Fruit fly (Drosophila melanogaster) whole organism, embryonic: ENCODE results near the gene RpS30.
A peak's percentile ranks its signal among the peaks of the same experiment; 100 is the strongest.

Source experiments
- BEAF-32 ChIP-seq: fragments of 200-800 bp; sonication (Bioruptor generic); optimal IDR thresholded peaks from 3 replicates; lab custom pipeline; 2017; ENCODE audit warnings: missing biosample characterization, missing genetic modification characterization, mild to moderate bottlenecking, moderate library complexity, missing genetic modification reagents
- C15 ChIP-seq: fragments of 200-800 bp; sonication (Bioruptor generic); IDR thresholded peaks from 3 replicates; pipeline ENCODE4 v1.3.6; 2022; ENCODE audit warnings: missing biosample characterization, missing genetic modification characterization
- CG10431 ChIP-seq: fragments of 200-800 bp; sonication (Bioruptor generic); optimal IDR thresholded peaks from 3 replicates; lab custom pipeline; 2018; ENCODE audit warnings: missing biosample characterization, mild to moderate bottlenecking, missing genetic modification characterization
- CG10654 ChIP-seq: fragments of 200-800 bp; sonication (Bioruptor generic); optimal IDR thresholded peaks from 2 replicates; lab custom pipeline; 2016; ENCODE audit warnings: missing biosample characterization, missing genetic modification characterization
- CG10979 ChIP-seq: fragments of 200-800 bp; sonication (Bioruptor generic); optimal IDR thresholded peaks from 2 replicates; lab custom pipeline; 2018; ENCODE audit warnings: missing biosample characterization, mild to moderate bottlenecking, missing genetic modification characterization, moderate library complexity
- CG14710 ChIP-seq: fragments of 200-800 bp; sonication (Bioruptor generic); optimal IDR thresholded peaks from 3 replicates; lab custom pipeline; 2019; ENCODE audit warnings: missing biosample characterization, mild to moderate bottlenecking, missing genetic modification characterization, moderate library complexity
- CG1529 ChIP-seq: fragments of 200-800 bp; sonication (Bioruptor generic); optimal IDR thresholded peaks from 3 replicates; lab custom pipeline; 2018; ENCODE audit warnings: missing biosample characterization, missing genetic modification characterization
- CG18599 ChIP-seq: fragments of 200-800 bp; sonication (Bioruptor generic); optimal IDR thresholded peaks from 3 replicates; lab custom pipeline; 2017; ENCODE audit warnings: missing biosample characterization, missing genetic modification characterization, mild to moderate bottlenecking, moderate library complexity, missing genetic modification reagents
- CG2678 ChIP-seq: fragments of 200-800 bp; sonication (Bioruptor generic); optimal IDR thresholded peaks from 3 replicates; lab custom pipeline; 2019; ENCODE audit warnings: missing biosample characterization, mild to moderate bottlenecking, missing genetic modification characterization, moderate library complexity
- CG33213 ChIP-seq: fragments of 200-800 bp; sonication (Bioruptor generic); optimal IDR thresholded peaks from 3 replicates; lab custom pipeline; 2016; ENCODE audit warnings: missing biosample characterization, missing genetic modification characterization
- CG6765 ChIP-seq: fragments of 200-800 bp; sonication (Bioruptor generic); optimal IDR thresholded peaks from 3 replicates; lab custom pipeline; 2017; ENCODE audit warnings: missing biosample characterization, mild to moderate bottlenecking, missing genetic modification characterization
- CG6813 ChIP-seq: fragments of 200-800 bp; sonication (Bioruptor generic); optimal IDR thresholded peaks from 2 replicates; lab custom pipeline; 2017; ENCODE audit warnings: missing biosample characterization, missing genetic modification characterization, mild to moderate bottlenecking, moderate library complexity, missing genetic modification reagents
- CG7372 ChIP-seq: fragments of 200-800 bp; sonication (Bioruptor generic); IDR thresholded peaks from 2 replicates; pipeline ENCODE4 v1.3.6; 2022; ENCODE audit warnings: missing biosample characterization, missing genetic modification characterization
- CG8388 ChIP-seq: fragments of 200-800 bp; sonication (Bioruptor generic); optimal IDR thresholded peaks from 2 replicates; lab custom pipeline; 2019; ENCODE audit warnings: missing biosample characterization, mild to moderate bottlenecking, missing genetic modification characterization, moderate library complexity
- CG8478 ChIP-seq: fragments of >200 bp; optimal IDR thresholded peaks from 2 replicates; lab custom pipeline; 2018
- CG9437 ChIP-seq: fragments of 200-800 bp; sonication (Bioruptor generic); optimal IDR thresholded peaks from 2 replicates; lab custom pipeline; 2018; ENCODE audit warnings: missing biosample characterization, mild to moderate bottlenecking, missing genetic modification characterization
- D19A ChIP-seq: fragments of 200-800 bp; optimal IDR thresholded peaks from 3 replicates; lab custom pipeline; 2019; ENCODE audit warnings: missing biosample characterization, mild to moderate bottlenecking, missing genetic modification characterization, moderate library complexity
- E2f2 ChIP-seq: fragments of 200-800 bp; sonication (Bioruptor generic); IDR thresholded peaks from 2 replicates; pipeline ENCODE4 v1.3.6; 2022; ENCODE audit warnings: missing biosample characterization, missing genetic modification characterization
- HLH54F ChIP-seq: fragments of 200-800 bp; sonication (Bioruptor generic); optimal IDR thresholded peaks from 3 replicates; lab custom pipeline; 2016; ENCODE audit warnings: missing biosample characterization, missing genetic modification characterization
- Hand ChIP-seq: fragments of 200-800 bp; sonication (Bioruptor generic); optimal IDR thresholded peaks from 2 replicates; lab custom pipeline; 2017; ENCODE audit warnings: mild to moderate bottlenecking, missing biosample characterization, missing genetic modification reagents, missing genetic modification characterization
- Hr78 ChIP-seq, 2 experiments: fragments of 200-800 bp in 1 of 2; fragments of >200 bp in 1 of 2; sonication (Bioruptor generic) in 1 of 2; optimal IDR thresholded peaks; 2 replicates each; lab custom pipeline; 2017 to 2019; ENCODE audit warnings: missing biosample characterization in 2 of 2, missing genetic modification characterization in 2 of 2, mild to moderate bottlenecking in 1 of 2, moderate library complexity in 1 of 2
- Lim3 ChIP-seq: fragments of 200-800 bp; sonication (Bioruptor generic); IDR thresholded peaks from 2 replicates; pipeline ENCODE4 v1.3.6; 2022; ENCODE audit warnings: missing biosample characterization, missing genetic modification characterization
- MTF-1 ChIP-seq: fragments of 200-800 bp; sonication (Bioruptor generic); optimal IDR thresholded peaks from 2 replicates; lab custom pipeline; 2018; ENCODE audit warnings: missing biosample characterization, mild to moderate bottlenecking, missing genetic modification characterization, borderline replicate concordance
- Nf-YB ChIP-seq: fragments of 200-800 bp; sonication (Bioruptor generic); optimal IDR thresholded peaks from 3 replicates; lab custom pipeline; 2019; ENCODE audit warnings: missing biosample characterization, mild to moderate bottlenecking, missing genetic modification characterization, moderate library complexity
- PHDP ChIP-seq: fragments of 200-800 bp; sonication (Bioruptor generic); optimal IDR thresholded peaks from 3 replicates; lab custom pipeline; 2018; ENCODE audit warnings: missing biosample characterization, mild to moderate bottlenecking, missing genetic modification characterization, moderate library complexity
- Pdp1 ChIP-seq, 2 experiments: fragments of 200-800 bp; sonication (Bioruptor generic); optimal IDR thresholded peaks; 3 replicates each; lab custom pipeline; 2016; ENCODE audit warnings: missing biosample characterization in 2 of 2, missing genetic modification characterization in 2 of 2, mild to moderate bottlenecking in 1 of 2, moderate library complexity in 1 of 2
- Ravus ChIP-seq: fragments of 200-800 bp; sonication (Bioruptor generic); IDR thresholded peaks from 2 replicates; pipeline ENCODE4 v1.3.6; 2022; ENCODE audit warnings: missing biosample characterization, missing genetic modification characterization
- Spps ChIP-seq: fragments of 200-800 bp; sonication (Bioruptor generic); optimal IDR thresholded peaks from 2 replicates; lab custom pipeline; 2018; ENCODE audit warnings: missing biosample characterization, mild to moderate bottlenecking, missing genetic modification characterization
- Usf ChIP-seq: fragments of 200-800 bp; sonication (Bioruptor generic); optimal IDR thresholded peaks from 2 replicates; lab custom pipeline; 2017; ENCODE audit warnings: missing genotype, missing biosample characterization, missing genetic modification characterization
- btn ChIP-seq: fragments of 200-800 bp; sonication (Bioruptor generic); optimal IDR thresholded peaks from 2 replicates; lab custom pipeline; 2016; ENCODE audit warnings: missing biosample characterization, missing genetic modification characterization
- cg ChIP-seq: fragments of 200-800 bp; sonication (Bioruptor generic); optimal IDR thresholded peaks from 3 replicates; lab custom pipeline; 2019; ENCODE audit warnings: missing biosample characterization, mild to moderate bottlenecking, missing genetic modification characterization, moderate library complexity
- dmrt11E ChIP-seq: fragments of 200-800 bp; sonication (Bioruptor generic); optimal IDR thresholded peaks from 3 replicates; lab custom pipeline; 2018; ENCODE audit warnings: missing biosample characterization, mild to moderate bottlenecking, missing genetic modification characterization, moderate library complexity
- emc ChIP-seq: fragments of 200-800 bp; sonication (Bioruptor generic); optimal IDR thresholded peaks from 2 replicates; lab custom pipeline; 2016; ENCODE audit warnings: missing biosample characterization, missing genetic modification characterization
- gcm ChIP-seq: fragments of 200-800 bp; sonication (Bioruptor generic); optimal IDR thresholded peaks from 2 replicates; lab custom pipeline; 2019; ENCODE audit warnings: missing biosample characterization, mild to moderate bottlenecking, missing genetic modification characterization, moderate library complexity
- gfzf ChIP-seq: fragments of 200-800 bp; sonication (Bioruptor generic); optimal IDR thresholded peaks from 2 replicates; lab custom pipeline; 2016; ENCODE audit warnings: missing biosample characterization, mild to moderate bottlenecking, missing genetic modification characterization, moderate library complexity
- gsb ChIP-seq: fragments of 200-800 bp; sonication (Bioruptor generic); IDR thresholded peaks from 2 replicates; pipeline ENCODE4 v1.3.6; 2022; ENCODE audit warnings: missing biosample characterization, missing genetic modification characterization
- ham ChIP-seq: fragments of 200-800 bp; sonication (Bioruptor generic); IDR thresholded peaks from 2 replicates; pipeline ENCODE4 v1.3.6; 2022; ENCODE audit warnings: missing biosample characterization, missing genetic modification characterization
- insv ChIP-seq, 2 experiments: fragments of 200-800 bp; sonication (Bioruptor generic); optimal IDR thresholded peaks; 3 replicates each; lab custom pipeline; 2016 to 2018; ENCODE audit warnings: missing biosample characterization in 2 of 2, missing genetic modification characterization in 2 of 2
- knrl ChIP-seq: fragments of 200-800 bp; sonication (Bioruptor generic); IDR thresholded peaks from 3 replicates; pipeline ENCODE4 v1.3.6; 2022; ENCODE audit warnings: missing biosample characterization, missing genetic modification characterization; ENCODE audit not compliant: partially characterized antibody
- lbe ChIP-seq: fragments of 200-800 bp; sonication (Bioruptor generic); optimal IDR thresholded peaks from 2 replicates; lab custom pipeline; 2016; ENCODE audit warnings: missing biosample characterization, mild to moderate bottlenecking, missing genetic modification characterization
- pfk ChIP-seq: fragments of 200-800 bp; sonication (Bioruptor generic); optimal IDR thresholded peaks from 2 replicates; lab custom pipeline; 2018; ENCODE audit warnings: missing biosample characterization, mild to moderate bottlenecking, missing genetic modification characterization, moderate library complexity
- pnt ChIP-seq: fragments of 200-800 bp; sonication (Bioruptor generic); optimal IDR thresholded peaks from 3 replicates; lab custom pipeline; 2016; ENCODE audit warnings: missing biosample characterization, missing genetic modification characterization
- prd ChIP-seq, 3 experiments: fragments of >200 bp in 2 of 3; fragments of 200-800 bp in 1 of 3; sonication (Bioruptor generic) in 1 of 3; optimal IDR thresholded peaks in 2 of 3; IDR thresholded peaks in 1 of 3; 2 replicates in 2 of 3; 3 replicates in 1 of 3; pipeline versions ENCODE4 v1.3.6 to Lab custom; 2017 to 2022; ENCODE audit warnings: missing biosample characterization in 1 of 3, missing genetic modification characterization in 1 of 3
- run ChIP-seq: fragments of 200-800 bp; sonication (Bioruptor generic); optimal IDR thresholded peaks from 3 replicates; lab custom pipeline; 2018; ENCODE audit warnings: missing biosample characterization, mild to moderate bottlenecking, missing genetic modification characterization
- slou ChIP-seq: fragments of 200-800 bp; sonication (Bioruptor generic); optimal IDR thresholded peaks from 3 replicates; lab custom pipeline; 2016; ENCODE audit warnings: missing biosample characterization, missing genetic modification characterization
- sob ChIP-seq: fragments of 200-800 bp; sonication (Bioruptor generic); IDR thresholded peaks from 2 replicates; pipeline ENCODE4 v1.3.6; 2022; ENCODE audit warnings: missing biosample characterization, missing genetic modification characterization
- tap ChIP-seq: fragments of 200-800 bp; optimal IDR thresholded peaks from 3 replicates; lab custom pipeline; 2019; ENCODE audit warnings: missing biosample characterization, mild to moderate bottlenecking, missing genetic modification characterization, moderate library complexity
- z ChIP-seq: fragments of 200-800 bp; sonication (Bioruptor generic); IDR thresholded peaks from 3 replicates; pipeline ENCODE4 v1.3.6; 2022; ENCODE audit warnings: missing biosample characterization, missing genetic modification characterization

RpS30 gene

dm6 chr3R:20821815-20822375 is 28.4 kb upstream of the RpS30 start, which contains the start of the genes CG17271 and RpS20 (continued):
- TF ChIP-seq gfzf (GFP tag; lab: Kevin White, UChicago) (peak; percentile 93), MTF-1 (GFP tag; lab: Kevin White, UChicago) (no peak), ham (0 out of 2 replicates have a peak, but pooled peaks have one; percentile 34), z (GFP tag; lab: Robert Waterston, UW) (no peak), Usf (peak; percentile 71), CG7372 (GFP tag; lab: Robert Waterston, UW) (peak; percentile 89), Nf-YB (GFP tag; lab: Kevin White, UChicago) (peak; percentile 68), gcm (GFP tag; lab: Kevin White, UChicago) (peak; percentile 87), CG33213 (peak; percentile 96), CG1529 (peak; percentile 76), prd (optimal IDR thresholded peaks at IDR 0.05; lab: Kevin White, UChicago) (no peak), prd (GFP tag; IDR thresholded peaks at IDR 0.05; lab: Robert Waterston, UW) (peak; percentile 94), CG8388 (GFP tag; lab: Kevin White, UChicago) (peak; percentile 87), Spps (peak; percentile 70), Pdp1 (GFP tag; optimal IDR thresholded peaks at IDR 0.05; lab: Kevin White, UChicago) (peak; percentile 91 to 95), C15 (peak; percentile 67; the same call in 1 of the 3 replicates), Ravus (GFP tag; lab: Robert Waterston, UW) (peak; percentile 59), tap (tag; lab: Kevin White, UChicago) (peak; percentile 26), Hr78 (GFP tag; optimal IDR thresholded peaks at IDR 0.05; lab: Kevin White, UChicago) (no peak), pfk (GFP tag; lab: Kevin White, UChicago) (peak; percentile 48), CG10431 (GFP tag; lab: Kevin White, UChicago) (peak; percentile 80), BEAF-32 (GFP tag; lab: Kevin White, UChicago) (peak; percentile 60), pnt (GFP tag; lab: Kevin White, UChicago) (peak; percentile 94), slou (GFP tag; lab: Kevin White, UChicago) (peak; percentile 80), CG14710 (tag; lab: Kevin White, UChicago) (peak; percentile 96), CG18599 (GFP tag; lab: Kevin White, UChicago) (peak; percentile 92), dmrt11E (peak; percentile 87), Lim3 (0 out of 2 replicates have a peak, but pooled peaks have one; percentile 59), sob (peak; percentile 92), CG6813 (GFP tag; lab: Kevin White, UChicago) (peak; percentile 52), CG10654 (GFP tag; lab: Kevin White, UChicago) (peak; percentile 94), lbe (GFP tag; lab: Kevin White, UChicago) (peak; percentile 55), CG9437 (GFP tag; lab: Kevin White, UChicago) (peak; percentile 69), btn (peak; percentile 83), emc (GFP tag; lab: Kevin White, UChicago) (peak; percentile 90), E2f2 (GFP tag; lab: Robert Waterston, UW) (peak; percentile 73), CG8478 (lab: Kevin White, UChicago) (no peak), knrl (GFP tag; lab: Robert Waterston, UW) (peak; percentile 58; the same call in 1 of the 3 replicates), CG6765 (GFP tag; lab: Kevin White, UChicago) (peak; percentile 84), D19A (peak; percentile 61), gsb (GFP tag; lab: Robert Waterston, UW) (peak; percentile 76), run (tag; lab: Kevin White, UChicago) (peak; percentile 65), Hand (GFP tag; lab: Kevin White, UChicago) (peak; percentile 59), CG2678 (peak; percentile 89), insv (GFP tag; optimal IDR thresholded peaks at IDR 0.05; lab: Kevin White, UChicago) (peak in 1 of 2 experiments; percentile 73), cg (GFP tag; lab: Kevin White, UChicago) (peak; percentile 68), HLH54F (GFP tag; lab: Kevin White, UChicago) (peak; percentile 95), PHDP (tag; lab: Kevin White, UChicago) (peak; percentile 88), CG10979 (tag; lab: Kevin White, UChicago) (peak; percentile 86)
